Fruit fly (Drosophila melanogaster) whole organism, embryonic: ENCODE data around the gene rho-5.

Experiments used
- CG6791 ChIP-seq: fragments of 200-800 bp; sonication (Bioruptor generic); IDR thresholded peaks from 3 replicates; pipeline ENCODE4 v1.3.6; 2022; ENCODE audit warnings: missing biosample characterization, missing genetic modification characterization; ENCODE audit not compliant: partially characterized antibody
- salm ChIP-seq: fragments of 200-800 bp; sonication (Bioruptor generic); optimal IDR thresholded peaks from 2 replicates; lab custom pipeline; 2018; ENCODE audit warnings: missing biosample characterization, mild to moderate bottlenecking, missing genetic modification characterization
- sc ChIP-seq, 3 experiments: fragments of >200 bp in 2 of 3; fragments of 200-800 bp in 1 of 3; sonication (Bioruptor generic) in 1 of 3; optimal IDR thresholded peaks; 2 replicates in 2 of 3; 3 replicates in 1 of 3; lab custom pipeline; 2017; ENCODE audit warnings: mild to moderate bottlenecking in 1 of 3, missing biosample characterization in 1 of 3, missing genetic modification characterization in 1 of 3, missing genetic modification reagents in 1 of 3
- slou ChIP-seq: fragments of 200-800 bp; sonication (Bioruptor generic); optimal IDR thresholded peaks from 3 replicates; lab custom pipeline; 2016; ENCODE audit warnings: missing biosample characterization, missing genetic modification characterization

DNA sequence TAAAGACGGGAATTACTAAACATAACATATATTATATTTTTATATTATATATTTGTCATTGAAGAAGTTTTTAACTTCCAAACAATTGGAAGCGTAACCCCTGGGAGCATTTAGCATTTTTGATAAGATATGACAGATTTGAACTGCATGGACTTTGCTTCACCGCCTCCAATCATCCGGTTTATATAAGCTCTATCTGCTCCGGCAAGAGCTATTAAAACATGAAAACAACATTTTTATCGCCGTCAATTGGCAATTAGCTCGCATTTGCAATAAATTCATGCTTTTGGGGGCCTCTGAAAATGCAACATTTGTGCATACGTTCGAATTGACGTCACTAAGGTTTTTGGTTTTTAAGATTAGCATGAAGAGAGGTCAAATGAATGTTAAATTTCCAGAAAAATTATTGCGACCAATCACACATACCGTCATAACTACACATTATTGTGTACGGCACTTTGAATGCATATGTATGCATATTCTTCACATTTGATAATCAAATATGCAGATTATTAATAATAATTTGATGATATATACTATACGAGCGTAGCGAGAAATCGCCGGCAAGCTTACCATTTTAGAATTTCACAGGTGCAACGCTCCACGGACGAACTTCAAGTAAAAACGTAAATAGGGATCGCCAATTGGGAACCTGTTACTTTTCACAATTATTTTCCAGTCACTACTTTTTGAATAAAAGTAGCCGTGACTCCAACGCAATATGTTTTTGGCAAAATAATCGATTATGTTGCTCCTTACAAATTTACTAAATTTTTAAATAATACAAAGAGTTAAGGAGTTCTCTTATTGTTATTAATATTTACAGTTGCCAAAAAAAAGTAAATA, 22.2 kb upstream of the rho-5 start, which contains the start of gene Mdh1:
- no peak for TF ChIP-seq CG6791 (GFP tag; lab: Robert Waterston, UW)
- TF ChIP-seq salm: no peak
- no peak for TF ChIP-seq sc (optimal IDR thresholded peaks at IDR 0.05; lab: Kevin White, UChicago)
- TF ChIP-seq sc (GFP tag; optimal IDR thresholded peaks at IDR 0.05; lab: Kevin White, UChicago): no peak
- TF ChIP-seq slou: no peak
